Worm (Caenorhabditis elegans): ENCODE measurements around the gene spp-29.

DNA sequence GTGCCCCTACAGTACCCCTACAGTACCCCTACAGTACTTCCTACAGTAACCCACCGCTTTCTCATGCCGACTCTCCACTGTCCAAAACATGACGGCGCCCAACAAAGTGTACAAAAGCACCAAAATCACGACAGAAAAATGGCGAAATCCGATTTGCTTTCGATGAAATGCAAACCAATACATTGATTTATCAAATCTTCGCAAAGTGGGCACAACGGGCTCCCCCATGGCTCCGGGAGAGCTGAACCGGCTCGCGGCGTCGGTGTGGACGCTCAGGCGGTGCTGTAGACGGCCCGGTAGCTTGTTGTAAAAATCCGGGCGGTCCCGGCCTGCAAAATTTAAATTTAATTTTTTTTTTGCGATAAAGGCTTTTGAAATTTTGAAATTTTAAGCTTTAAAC lies 15.7 kb upstream of the spp-29 start:
- no peak for TF ChIP-seq unc-130 (GFP tag; optimal IDR thresholded peaks at IDR 0.05)
- TF ChIP-seq ceh-82 (tag; optimal IDR thresholded peaks at IDR 0.05): no peak
- TF ChIP-seq lin-13 (GFP tag; optimal IDR thresholded peaks at IDR 0.05): no peak
- TF ChIP-seq unc-62 (GFP tag; optimal IDR thresholded peaks at IDR 0.05 in 1 of 2): no peak
- no peak for TF ChIP-seq unc-62 (tag; optimal IDR thresholded peaks at IDR 0.05)
- no peak for TF ChIP-seq daf-12 (tag; optimal IDR thresholded peaks at IDR 0.05)
- TF ChIP-seq lin-39 (tag; optimal IDR thresholded peaks at IDR 0.05): no peak
- no peak for TF ChIP-seq dpl-1 (GFP tag; optimal IDR thresholded peaks at IDR 0.05)
- no peak for TF ChIP-seq daf-19 (GFP tag; conservative IDR thresholded peaks at IDR 0.05)
- TF ChIP-seq Y5F2A.4 (GFP tag; optimal IDR thresholded peaks at IDR 0.05): no peak
- no peak for TF ChIP-seq R02D3.7 (tag; optimal IDR thresholded peaks at IDR 0.05)
- no peak for TF ChIP-seq zag-1 (tag; optimal IDR thresholded peaks at IDR 0.05)

All from whole organism, L4 larva.